Worm (Caenorhabditis elegans): ENCODE data around the gene B0554.2.

- TF ChIP-seq W03F9.2 (tag; optimal IDR thresholded peaks at IDR 0.05) (no peak), him-1 (tag; optimal IDR thresholded peaks at IDR 0.05) (no peak), dao-5 (tag; optimal IDR thresholded peaks at IDR 0.05) (no peak)
Observed at ce11 chrV:474516-474915, 40.5 kb downstream of the B0554.2 start, which contains the start of gene nhr-99.

Data from whole organism, L4/young adult.